Fruit fly (Drosophila melanogaster): ENCODE measurements around the gene Dim1.

Dim1 gene

dm6 chr2L:4393842-4394421 lies 9.1 kb upstream of the Dim1 start, which contains the start of gene CG3652:
CG3652 (minus strand) TSS chr2L:4393876.
- TF ChIP-seq psq (optimal IDR thresholded peaks at IDR 0.05) (no peak), ttk (optimal IDR thresholded peaks at IDR 0.05) (no peak), h (optimal IDR thresholded peaks at IDR 0.05) (no peak), Myc (optimal IDR thresholded peaks at IDR 0.05) (no peak), insv (optimal IDR thresholded peaks at IDR 0.05) (no peak), Sin3A (optimal IDR thresholded peaks at IDR 0.05) (no peak)

DNA sequence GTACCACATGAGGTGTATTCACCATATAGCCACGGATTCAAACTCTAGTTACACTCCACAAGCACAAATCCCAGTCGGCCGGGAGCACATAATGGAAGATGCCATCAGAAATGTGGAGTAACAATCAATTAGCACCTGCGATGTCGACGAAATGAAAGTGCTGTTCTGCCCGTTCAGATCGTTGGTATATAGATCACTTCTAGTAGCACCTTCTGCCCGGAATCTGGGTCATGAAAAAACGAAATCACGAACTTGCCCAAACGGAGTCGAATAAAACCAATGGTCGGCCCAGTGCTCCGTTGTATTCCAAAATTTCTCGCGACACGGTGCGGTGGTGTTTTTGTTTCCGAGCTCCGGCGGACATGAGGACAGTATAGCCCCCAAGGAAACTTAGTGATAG lies 2.4 kb upstream of the Dim1 start, which contains the start of gene CG33003:
CG33003 (plus strand) TSS at position 301 of the 400 bp plus-strand sequence.
- TF ChIP-seq Sin3A (optimal IDR thresholded peaks at IDR 0.05) (no peak), psq (optimal IDR thresholded peaks at IDR 0.05) (no peak), h (optimal IDR thresholded peaks at IDR 0.05) (no peak), Myc (optimal IDR thresholded peaks at IDR 0.05) (no peak), ttk (optimal IDR thresholded peaks at IDR 0.05) (no peak), insv (optimal IDR thresholded peaks at IDR 0.05) (no peak)

DNA sequence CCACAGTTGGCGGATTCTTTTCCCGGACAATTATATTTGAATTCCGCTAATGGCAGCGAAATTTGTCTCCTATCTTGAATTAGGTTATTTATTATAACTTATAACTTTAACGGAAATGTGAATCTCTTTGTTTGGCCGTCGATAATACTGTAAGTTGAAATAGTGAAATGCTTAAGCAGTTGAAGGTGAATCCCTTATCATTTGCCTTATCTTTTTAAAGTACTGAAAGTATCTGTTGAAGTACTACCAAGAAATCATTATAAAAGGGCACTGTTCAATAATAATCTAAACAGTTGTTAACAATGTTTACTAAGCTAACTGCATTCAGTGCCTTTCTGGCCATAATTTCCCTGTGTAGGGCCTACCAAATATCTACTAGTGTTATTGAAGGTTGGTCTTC lies 7.8 kb downstream of the Dim1 start, which contains the start of gene CG43055:
CG43055 (plus strand) TSS at position 301 of the 400 bp plus-strand sequence.
- TF ChIP-seq psq (optimal IDR thresholded peaks at IDR 0.05) (no peak), Sin3A (optimal IDR thresholded peaks at IDR 0.05) (no peak), Myc (optimal IDR thresholded peaks at IDR 0.05) (no peak), h (optimal IDR thresholded peaks at IDR 0.05) (no peak), insv (optimal IDR thresholded peaks at IDR 0.05) (no peak), ttk (optimal IDR thresholded peaks at IDR 0.05) (no peak)

- no peak for TF ChIP-seq psq (optimal IDR thresholded peaks at IDR 0.05)
- TF ChIP-seq ttk (optimal IDR thresholded peaks at IDR 0.05), result no peak
- TF ChIP-seq insv (optimal IDR thresholded peaks at IDR 0.05), result no peak
- TF ChIP-seq Myc (optimal IDR thresholded peaks at IDR 0.05), result no peak
- TF ChIP-seq Sin3A (optimal IDR thresholded peaks at IDR 0.05), result no peak
- no peak for TF ChIP-seq h (optimal IDR thresholded peaks at IDR 0.05)
Measured at dm6 chr2L:4414059-4414458, 11.0 kb downstream of the Dim1 start.

DNA sequence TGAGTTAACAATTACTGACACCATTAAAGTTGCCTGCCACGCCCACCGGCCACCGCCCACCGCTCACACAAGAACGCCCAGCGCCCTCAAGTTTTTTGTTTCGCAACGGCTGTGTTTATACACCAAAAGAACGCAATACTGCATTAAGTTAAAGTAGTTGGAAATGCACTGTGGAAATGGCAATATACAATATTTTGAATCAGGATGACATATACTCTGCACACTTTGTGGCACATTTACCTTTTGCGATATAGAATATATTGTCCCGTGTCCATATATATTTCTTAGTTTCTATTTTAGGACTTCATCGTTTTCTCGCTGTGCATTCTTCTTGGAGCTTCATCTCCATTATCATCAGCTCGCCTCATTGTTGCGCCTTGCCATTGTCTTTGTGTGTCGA lies 13.0 kb downstream of the Dim1 start:
- TF ChIP-seq psq (optimal IDR thresholded peaks at IDR 0.05) (no peak), Sin3A (optimal IDR thresholded peaks at IDR 0.05) (no peak), ttk (optimal IDR thresholded peaks at IDR 0.05) (no peak), Myc (optimal IDR thresholded peaks at IDR 0.05) (no peak), insv (optimal IDR thresholded peaks at IDR 0.05) (no peak), h (optimal IDR thresholded peaks at IDR 0.05) (no peak)

dm6 chr2L:4416903-4417302 lies 13.9 kb downstream of the Dim1 start:
- no peak for TF ChIP-seq h (optimal IDR thresholded peaks at IDR 0.05)
- TF ChIP-seq insv (optimal IDR thresholded peaks at IDR 0.05), result no peak
- TF ChIP-seq Sin3A (optimal IDR thresholded peaks at IDR 0.05), result no peak
- TF ChIP-seq psq (optimal IDR thresholded peaks at IDR 0.05), result no peak
- TF ChIP-seq Myc (optimal IDR thresholded peaks at IDR 0.05), result no peak
- no peak for TF ChIP-seq ttk (optimal IDR thresholded peaks at IDR 0.05)

DNA sequence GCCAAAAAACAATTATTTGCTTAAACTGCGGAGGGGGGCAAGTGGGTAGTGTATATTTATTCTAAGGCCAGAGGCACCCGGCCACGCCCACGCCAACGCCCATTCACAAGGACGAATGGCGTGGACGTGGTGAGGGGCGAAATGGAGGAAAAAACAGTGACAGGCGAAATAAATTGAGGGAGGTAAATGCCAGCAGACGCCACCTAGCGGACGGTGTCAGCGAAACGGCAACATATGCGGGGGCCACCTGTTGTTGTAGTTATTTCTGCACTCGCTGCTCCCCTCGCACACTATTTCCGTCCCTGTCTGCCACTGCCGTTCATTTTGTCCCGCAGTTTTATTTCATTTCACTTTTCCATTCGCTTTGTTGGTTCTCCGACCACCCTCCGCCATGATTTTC lies 14.9 kb downstream of the Dim1 start:
- no peak for TF ChIP-seq Myc (optimal IDR thresholded peaks at IDR 0.05)

dm6 chr2L:4418819-4419218 lies 15.8 kb downstream of the Dim1 start:
- TF ChIP-seq h (optimal IDR thresholded peaks at IDR 0.05) (no peak), psq (optimal IDR thresholded peaks at IDR 0.05) (no peak), Myc (optimal IDR thresholded peaks at IDR 0.05) (no peak), ttk (optimal IDR thresholded peaks at IDR 0.05) (no peak), insv (optimal IDR thresholded peaks at IDR 0.05) (no peak), Sin3A (optimal IDR thresholded peaks at IDR 0.05) (no peak)

DNA sequence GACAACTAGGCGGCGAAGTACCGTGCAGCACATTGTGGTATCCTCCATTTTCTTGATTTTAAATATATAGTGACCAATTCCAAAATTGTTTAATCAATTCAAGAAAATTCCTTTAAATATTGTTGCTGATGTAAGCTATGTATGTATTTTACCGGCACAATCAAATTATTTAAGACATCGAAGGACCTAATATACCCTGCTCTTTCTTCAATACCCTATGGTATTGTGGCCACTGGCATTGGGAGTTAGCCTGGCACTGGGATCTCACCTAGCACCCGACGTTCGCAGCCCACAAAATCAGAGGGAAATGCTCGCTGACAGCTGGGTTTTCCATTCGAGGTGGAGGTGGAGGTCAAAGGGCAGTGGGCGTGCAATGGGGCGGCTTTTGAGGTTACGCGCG lies 19.1 kb downstream of the Dim1 start:
- TF ChIP-seq Sin3A (optimal IDR thresholded peaks at IDR 0.05) (no peak), Myc (optimal IDR thresholded peaks at IDR 0.05) (no peak), ttk (optimal IDR thresholded peaks at IDR 0.05) (no peak), psq (optimal IDR thresholded peaks at IDR 0.05) (no peak), insv (optimal IDR thresholded peaks at IDR 0.05) (no peak), h (optimal IDR thresholded peaks at IDR 0.05) (no peak)

DNA sequence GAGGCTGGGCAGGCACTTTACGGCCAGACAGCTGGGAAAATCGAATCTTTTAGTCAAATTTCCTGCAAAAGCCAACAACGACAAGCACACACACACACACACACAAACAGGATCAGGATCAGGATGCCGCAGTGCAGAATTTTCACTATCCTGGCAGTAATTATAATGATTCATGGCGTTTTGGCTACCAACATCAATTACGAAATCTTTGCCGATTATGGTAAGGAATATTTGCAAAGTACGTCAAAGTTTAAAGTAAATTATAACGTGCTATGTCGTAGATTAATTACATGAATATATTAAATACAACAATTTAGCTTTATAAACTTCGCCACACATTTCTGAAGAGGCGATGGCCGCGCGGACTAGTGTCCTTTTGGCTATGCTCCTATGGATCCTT lies 30.6 kb downstream of the Dim1 start, which contains the start of the genes CG34177 and CG34178:
CG34177 (plus strand) TSS at position 301 of the 400 bp plus-strand sequence.
CG34178 (plus strand) TSS at position 301 of the 400 bp plus-strand sequence.
- no peak for TF ChIP-seq ttk (optimal IDR thresholded peaks at IDR 0.05)
- no peak for TF ChIP-seq insv (optimal IDR thresholded peaks at IDR 0.05)
- no peak for TF ChIP-seq Myc (optimal IDR thresholded peaks at IDR 0.05)
- TF ChIP-seq h (optimal IDR thresholded peaks at IDR 0.05), result no peak
- no peak for TF ChIP-seq psq (optimal IDR thresholded peaks at IDR 0.05)
- TF ChIP-seq Sin3A (optimal IDR thresholded peaks at IDR 0.05), result no peak

DNA sequence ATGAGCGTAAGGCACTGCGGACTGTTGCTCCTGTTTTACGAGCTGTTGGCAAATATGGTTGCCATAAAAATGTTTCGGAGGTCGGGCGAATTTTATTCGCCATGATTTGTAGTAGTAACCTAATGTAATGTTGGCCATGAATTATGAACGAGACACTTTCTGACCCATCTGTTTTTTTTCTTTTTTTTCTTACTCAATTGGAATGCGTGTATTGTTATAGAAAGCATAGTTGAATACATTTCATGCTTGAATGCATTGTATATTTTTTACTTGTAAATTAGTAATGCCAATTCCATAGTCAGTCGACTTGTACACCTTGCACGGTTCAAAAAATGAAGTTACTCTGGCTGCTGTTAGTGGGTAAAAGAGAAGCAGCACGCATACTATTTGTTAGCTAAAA lies 34.4 kb downstream of the Dim1 start, which contains the start of gene CG43056:
CG43056 (plus strand) TSS at position 301 of the 400 bp plus-strand sequence.
- no peak for TF ChIP-seq Sin3A (optimal IDR thresholded peaks at IDR 0.05)
- TF ChIP-seq insv (optimal IDR thresholded peaks at IDR 0.05), result no peak
- TF ChIP-seq Myc (optimal IDR thresholded peaks at IDR 0.05), result no peak
- TF ChIP-seq h (optimal IDR thresholded peaks at IDR 0.05), result no peak
- no peak for TF ChIP-seq psq (optimal IDR thresholded peaks at IDR 0.05)
- TF ChIP-seq ttk (optimal IDR thresholded peaks at IDR 0.05), result no peak

DNA sequence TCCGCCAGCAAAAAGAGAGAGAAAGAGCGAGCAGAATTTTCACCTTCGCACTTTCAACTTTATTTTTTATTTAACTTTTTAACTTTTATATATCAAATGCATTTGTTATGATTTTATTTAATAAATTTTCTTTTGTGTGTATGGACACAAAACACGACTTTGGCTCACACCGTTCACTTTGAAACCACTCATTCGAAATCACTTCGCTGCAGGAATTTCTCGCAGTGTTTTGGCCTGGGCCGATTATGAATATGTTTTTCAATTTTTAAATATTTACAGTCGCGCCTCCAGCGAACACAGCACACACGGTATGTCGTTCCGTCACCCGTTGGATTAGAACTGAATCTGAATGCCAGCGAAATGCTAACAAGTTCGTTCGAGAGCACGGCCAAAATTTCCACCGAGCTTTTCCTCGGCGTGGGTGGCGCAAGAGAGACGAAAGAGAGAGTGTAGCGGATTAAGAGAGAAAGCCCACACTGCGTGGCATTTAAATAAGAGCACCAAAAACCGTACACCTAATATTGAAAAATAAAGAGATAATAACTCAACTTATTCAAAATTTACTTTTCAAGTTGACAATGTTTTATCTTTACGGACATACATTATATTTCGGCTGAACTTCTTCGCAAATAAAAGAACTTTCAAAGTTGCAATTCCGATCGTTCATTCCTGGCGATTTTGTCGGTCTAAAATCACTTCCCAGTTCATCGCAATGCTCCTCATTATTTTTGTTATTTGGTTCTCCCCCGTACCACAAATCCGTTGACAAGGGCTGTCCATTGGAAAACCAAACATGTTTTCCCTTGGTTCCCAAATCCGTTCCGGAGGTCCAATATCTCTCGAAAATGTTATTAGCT lies 38.1 kb downstream of the Dim1 start, which contains the start of gene CG15431:
CG15431 (minus strand) TSS at position 402 of the 857 bp plus-strand sequence.
- TF ChIP-seq insv (optimal IDR thresholded peaks at IDR 0.05), result no peak
- TF ChIP-seq ttk (optimal IDR thresholded peaks at IDR 0.05), result no peak
- TF ChIP-seq Myc (optimal IDR thresholded peaks at IDR 0.05), result no peak
- TF ChIP-seq h (optimal IDR thresholded peaks at IDR 0.05), result no peak
- no peak for TF ChIP-seq Sin3A (optimal IDR thresholded peaks at IDR 0.05)
- TF ChIP-seq psq (optimal IDR thresholded peaks at IDR 0.05), result no peak

All from Kc167 (cell line).